4 fruit fly cellular contexts compared by ENCODE assay signal in the genomic region with DNA sequence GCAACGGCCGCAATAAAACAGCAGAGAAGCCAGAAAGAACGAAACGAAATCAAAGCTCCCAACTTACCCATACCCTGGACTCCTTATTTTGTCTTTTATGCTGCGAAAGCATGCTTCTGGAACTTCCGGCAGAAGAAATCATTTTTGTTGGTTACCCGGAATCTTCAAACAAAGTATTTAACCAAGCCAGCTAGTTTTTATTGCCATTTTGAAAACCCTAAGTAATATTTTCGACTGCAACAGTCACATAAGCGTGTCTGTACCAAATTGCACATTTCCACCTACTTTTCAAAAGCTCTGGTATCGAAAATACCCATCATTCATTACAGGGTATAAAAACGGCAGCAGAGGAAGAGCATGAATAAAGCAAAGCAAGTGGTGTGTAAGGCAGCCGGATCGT.
TF ChIP-seq lines count a peak whose summit lies in the region.

No protein-coding gene starts in this region.

TF ChIP-seq in whole organism, 6 proteins besides CTCF, POLR2A, EP300 and RAD21:
- TF ChIP-seq Dll (optimal IDR thresholded peaks at IDR 0.05; lab: Kevin White, UChicago) (no peak), EcR (GFP tag; optimal IDR thresholded peaks at IDR 0.05; lab: Kevin White, UChicago) (no peak), pan (optimal IDR thresholded peaks at IDR 0.05; lab: Kevin White, UChicago) (peak; percentile 65), CG8478 (optimal IDR thresholded peaks at IDR 0.05; lab: Kevin White, UChicago) (no peak), psq (optimal IDR thresholded peaks at IDR 0.05; lab: Kevin White, UChicago) (no peak), usp (GFP tag; optimal IDR thresholded peaks at IDR 0.05; lab: Kevin White, UChicago) (no peak)

TF ChIP-seq in whole organism, prepupa, 60 proteins besides CTCF, POLR2A, EP300 and RAD21 (continues in another document):
- TF ChIP-seq vri (GFP tag; optimal IDR thresholded peaks at IDR 0.05; lab: Kevin White, UChicago) (no peak), Hr38 (GFP tag; optimal IDR thresholded peaks at IDR 0.05; lab: Kevin White, UChicago) (no peak), CG10631 (GFP tag; optimal IDR thresholded peaks at IDR 0.05; lab: Kevin White, UChicago) (no peak), dsx (GFP tag; optimal IDR thresholded peaks at IDR 0.05; lab: Kevin White, UChicago; ENCODE audit: poor library complexity, severe bottlenecking) (no peak), Eip75B (GFP tag; optimal IDR thresholded peaks at IDR 0.05; lab: Kevin White, UChicago) (no peak), Sox14 (GFP tag; optimal IDR thresholded peaks at IDR 0.05; lab: Kevin White, UChicago) (no peak), eg (GFP tag; IDR thresholded peaks at IDR 0.05; lab: Robert Waterston, UW) (no peak), CG11902 (GFP tag; optimal IDR thresholded peaks at IDR 0.05; lab: Kevin White, UChicago) (no peak), spab (GFP tag; optimal IDR thresholded peaks at IDR 0.05; lab: Kevin White, UChicago) (no peak), CG6808 (GFP tag; optimal IDR thresholded peaks at IDR 0.05; lab: Kevin White, UChicago) (no peak), CG6854 (GFP tag; optimal IDR thresholded peaks at IDR 0.05; lab: Kevin White, UChicago) (no peak), CG6792 (GFP tag; optimal IDR thresholded peaks at IDR 0.05; lab: Kevin White, UChicago) (peak; percentile 4), svp (GFP tag; lab: Kevin White, UChicago) (no peak), fkh (GFP tag; optimal IDR thresholded peaks at IDR 0.05; lab: Kevin White, UChicago) (no peak), Sox15 (GFP tag; optimal IDR thresholded peaks at IDR 0.05; lab: Kevin White, UChicago) (no peak), esn (GFP tag; optimal IDR thresholded peaks at IDR 0.05; lab: Kevin White, UChicago) (peak; percentile 12), ss (GFP tag; optimal IDR thresholded peaks at IDR 0.05; lab: Kevin White, UChicago) (no peak), CG8119 (GFP tag; IDR thresholded peaks at IDR 0.05; lab: Robert Waterston, UW) (no peak), CG9139 (GFP tag; optimal IDR thresholded peaks at IDR 0.05; lab: Kevin White, UChicago) (no peak), acj6 (GFP tag; optimal IDR thresholded peaks at IDR 0.05; lab: Kevin White, UChicago) (no peak), Hr39 (GFP tag; optimal IDR thresholded peaks at IDR 0.05; lab: Kevin White, UChicago) (peak; percentile 17), Smox (GFP tag; optimal IDR thresholded peaks at IDR 0.05; lab: Kevin White, UChicago) (peak; percentile 20), Eip93F (GFP tag; optimal IDR thresholded peaks at IDR 0.05; lab: Kevin White, UChicago) (no peak), dac (GFP tag; optimal IDR thresholded peaks at IDR 0.05; lab: Kevin White, UChicago) (peak; percentile 7), Gug (GFP tag; IDR thresholded peaks at IDR 0.05; lab: Robert Waterston, UW) (no peak), CG8319 (GFP tag; optimal IDR thresholded peaks at IDR 0.05; lab: Kevin White, UChicago) (no peak), CG10669 (GFP tag; optimal IDR thresholded peaks at IDR 0.05; lab: Kevin White, UChicago) (no peak), CG15336 (GFP tag; IDR thresholded peaks at IDR 0.05; lab: Robert Waterston, UW) (no peak), CG34406 (GFP tag; optimal IDR thresholded peaks at IDR 0.05; lab: Kevin White, UChicago) (peak; percentile 1)

TF ChIP-seq in whole organism, pupa, 21 proteins besides CTCF, POLR2A, EP300 and RAD21:
- TF ChIP-seq CG8159 (tag; optimal IDR thresholded peaks at IDR 0.05; lab: Kevin White, UChicago) (peak; percentile 5), CG14655 (GFP tag; optimal IDR thresholded peaks at IDR 0.05; lab: Kevin White, UChicago) (peak; percentile 18), CG8301 (tag; optimal IDR thresholded peaks at IDR 0.05; lab: Kevin White, UChicago) (peak; percentile 4), Ets98B (GFP tag; IDR thresholded peaks at IDR 0.05; lab: Robert Waterston, UW) (no peak)

TF ChIP-seq in whole organism, wandering third instar larva, 38 proteins besides CTCF, POLR2A, EP300 and RAD21:
- TF ChIP-seq pan (optimal IDR thresholded peaks at IDR 0.05; lab: Kevin White, UChicago) (peak; percentile 22), woc (GFP tag; optimal IDR thresholded peaks at IDR 0.05; lab: Kevin White, UChicago) (peak; percentile 33), ey (GFP tag; optimal IDR thresholded peaks at IDR 0.05; lab: Kevin White, UChicago) (no peak), psq (GFP tag; optimal IDR thresholded peaks at IDR 0.05; lab: Kevin White, UChicago) (peak; percentile 29), N (GFP tag; optimal IDR thresholded peaks at IDR 0.05; lab: Kevin White, UChicago) (no peak)
